Worm (Caenorhabditis elegans): ENCODE results near the gene C07H6.2.

C07H6.2 gene

DNA sequence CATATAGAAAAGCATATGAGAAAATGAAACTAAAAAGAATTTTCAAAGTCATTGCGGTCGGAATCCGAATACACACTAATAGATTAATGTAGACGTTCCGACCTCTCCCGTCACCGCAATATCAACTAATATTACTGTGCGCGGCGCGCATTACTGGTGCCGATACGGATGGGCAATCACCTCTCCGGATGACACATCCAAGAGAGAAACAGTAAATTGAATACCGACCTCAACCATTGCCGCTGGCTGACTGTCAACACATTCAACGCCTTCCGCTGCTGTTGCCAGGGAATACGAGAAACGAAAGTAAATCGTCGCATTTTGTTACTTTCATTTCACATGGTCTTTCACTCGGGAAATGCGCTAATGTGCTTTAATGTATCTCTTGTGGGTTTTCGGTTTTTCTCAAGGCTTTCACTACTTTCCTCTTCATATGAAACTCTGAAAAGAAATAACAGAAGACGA lies 25.9 kb upstream of the C07H6.2 start:
- peak; percentile 6 to 50 for TF ChIP-seq rec-8 (tag; optimal IDR thresholded peaks at IDR 0.05)
- peak; percentile 54; the same call in 1 of the 2 replicates for TF ChIP-seq ztf-25 (GFP tag; IDR thresholded peaks at IDR 0.05)
- TF ChIP-seq madf-6 (GFP tag; IDR thresholded peaks at IDR 0.05), result peak; percentile 82
- peak; percentile 90; the same call in 1 of the 2 replicates for TF ChIP-seq ceh-58 (GFP tag; IDR thresholded peaks at IDR 0.05)
- TF ChIP-seq hlh-12 (tag; optimal IDR thresholded peaks at IDR 0.05), result peak; percentile 44
- peak; percentile 37; the same call in 1 of the 2 replicates for TF ChIP-seq hmg-20 (GFP tag; IDR thresholded peaks at IDR 0.05)
- no peak; the same call in 1 of the 2 replicates for TF ChIP-seq lir-1 (GFP tag; conservative IDR thresholded peaks at IDR 0.05)
- TF ChIP-seq ceh-100 (GFP tag; IDR thresholded peaks at IDR 0.05), result peak; percentile 59; the same call in 1 of the 2 replicates
- TF ChIP-seq Y53G8AR.9 (GFP tag; conservative IDR thresholded peaks at IDR 0.05), result peak; percentile 85
- TF ChIP-seq nfya-2 (GFP tag; IDR thresholded peaks at IDR 0.05), result peak; percentile 94
- TF ChIP-seq B0019.2 (GFP tag; conservative IDR thresholded peaks at IDR 0.05), result no peak
- TF ChIP-seq chd-7 (tag; optimal IDR thresholded peaks at IDR 0.05), result peak; percentile 90
- TF ChIP-seq snpc-1.3 (tag; optimal IDR thresholded peaks at IDR 0.05; ENCODE audit: insufficient read depth), result peak; percentile 21
- TF ChIP-seq sptf-2 (GFP tag; optimal IDR thresholded peaks at IDR 0.05), result no peak
- peak; percentile 70 for TF ChIP-seq hsf-1 (GFP tag; IDR thresholded peaks at IDR 0.05)
- TF ChIP-seq xnd-1 (tag; optimal IDR thresholded peaks at IDR 0.05), result peak; percentile 44
- TF ChIP-seq tlf-1 (GFP tag; optimal IDR thresholded peaks at IDR 0.05), result peak; percentile 73
- TF ChIP-seq sdz-38 (tag; optimal IDR thresholded peaks at IDR 0.05), result no peak
- TF ChIP-seq ZK185.1 (tag; optimal IDR thresholded peaks at IDR 0.05; ENCODE audit: poor library complexity, severe bottlenecking), result no peak
- TF ChIP-seq F49E8.2 (tag; optimal IDR thresholded peaks at IDR 0.05; ENCODE audit: insufficient read depth), result peak; percentile 66
- no peak for TF ChIP-seq efl-1 (GFP tag; optimal IDR thresholded peaks at IDR 0.05)
- TF ChIP-seq fkh-3 (tag; optimal IDR thresholded peaks at IDR 0.05), result peak; percentile 97
- TF ChIP-seq egl-18 (GFP tag; IDR thresholded peaks at IDR 0.05), result peak; percentile 66; the same call in 1 of the 2 replicates
- TF ChIP-seq F57C9.4 (tag; optimal IDR thresholded peaks at IDR 0.05), result no peak
- no peak for TF ChIP-seq snpc-1.1 (tag; optimal IDR thresholded peaks at IDR 0.05; ENCODE audit: insufficient read depth)
- TF ChIP-seq hmg-1.2 (GFP tag; IDR thresholded peaks at IDR 0.05), result peak; percentile 34
- TF ChIP-seq pbrm-1 (GFP tag; IDR thresholded peaks at IDR 0.05), result peak; percentile 27; the same call in 1 of the 2 replicates
- peak; percentile 97 for TF ChIP-seq hrde-1 (tag; optimal IDR thresholded peaks at IDR 0.05; ENCODE audit: borderline replicate concordance)
- no peak; the same call in 1 of the 2 replicates for TF ChIP-seq madf-8 (GFP tag; conservative IDR thresholded peaks at IDR 0.05)
- peak; percentile 74 for TF ChIP-seq zim-3 (tag; optimal IDR thresholded peaks at IDR 0.05)
- TF ChIP-seq snpc-3.4 (tag; optimal IDR thresholded peaks at IDR 0.05), result peak; percentile 48
- peak; percentile 30 for TF ChIP-seq die-1 (tag; optimal IDR thresholded peaks at IDR 0.05)
- peak; percentile 89 for TF ChIP-seq F10E7.11 (tag; optimal IDR thresholded peaks at IDR 0.05)
- TF ChIP-seq ceh-91 (GFP tag; IDR thresholded peaks at IDR 0.05), result no peak
- peak; percentile 14 for TF ChIP-seq lin-40 (tag; optimal IDR thresholded peaks at IDR 0.05)
- TF ChIP-seq nhr-27 (tag; optimal IDR thresholded peaks at IDR 0.05), result peak; percentile 81
- peak; percentile 11 for TF ChIP-seq attf-5 (GFP tag; optimal IDR thresholded peaks at IDR 0.05)
- peak; percentile 68; the same call in 1 of the 2 replicates for TF ChIP-seq nfyb-1 (GFP tag; IDR thresholded peaks at IDR 0.05)
- no peak for TF ChIP-seq bed-2 (GFP tag; IDR thresholded peaks at IDR 0.05)
- TF ChIP-seq attf-6 (GFP tag; IDR thresholded peaks at IDR 0.05), result peak; percentile 75
- no peak for TF ChIP-seq cebp-1 (GFP tag; IDR thresholded peaks at IDR 0.05)
- peak; percentile 45 for TF ChIP-seq cebp-1 (tag; optimal IDR thresholded peaks at IDR 0.05)
- TF ChIP-seq mel-28 (tag; optimal IDR thresholded peaks at IDR 0.05; ENCODE audit: borderline replicate concordance), result no peak
- TF ChIP-seq Y56A3A.18 (GFP tag; IDR thresholded peaks at IDR 0.05), result peak; percentile 81
- TF ChIP-seq mcd-1 (GFP tag; IDR thresholded peaks at IDR 0.05), result peak; percentile 47
- TF ChIP-seq lin-35 (GFP tag; optimal IDR thresholded peaks at IDR 0.05), result peak in 2 of 3 experiments; percentile 33 to 49
